Worm (Caenorhabditis elegans): ENCODE measurements around the gene srd-36.

The srd-36 gene

ce11 chrX:13288715-13289114 is 5.9 kb downstream of the srd-36 start, which contains the start of gene R04D3.4:
R04D3.4 (minus strand) TSS chrX:13288815.
- TF ChIP-seq W03F9.2 (tag; optimal IDR thresholded peaks at IDR 0.05) (no peak), him-1 (tag; optimal IDR thresholded peaks at IDR 0.05) (no peak), dao-5 (tag; optimal IDR thresholded peaks at IDR 0.05) (no peak)

ce11 chrX:13286533-13286932 is 8.0 kb downstream of the srd-36 start, which contains the start of gene R04D3.2:
R04D3.2 (minus strand) TSS chrX:13286633.
- TF ChIP-seq him-1 (tag; optimal IDR thresholded peaks at IDR 0.05): no peak
- no peak for TF ChIP-seq W03F9.2 (tag; optimal IDR thresholded peaks at IDR 0.05)

- TF ChIP-seq dao-5 (tag; optimal IDR thresholded peaks at IDR 0.05): no peak
- TF ChIP-seq him-1 (tag; optimal IDR thresholded peaks at IDR 0.05): no peak
- no peak for TF ChIP-seq W03F9.2 (tag; optimal IDR thresholded peaks at IDR 0.05)
Measured at ce11 chrX:13284618-13285017, 10.0 kb downstream of the srd-36 start.

ce11 chrX:13284091-13284490 is 10.5 kb downstream of the srd-36 start, which contains the start of gene cyp-14A4:
cyp-14A4 (minus strand) TSS chrX:13284197.
- TF ChIP-seq dao-5 (tag; optimal IDR thresholded peaks at IDR 0.05): no peak
- TF ChIP-seq him-1 (tag; optimal IDR thresholded peaks at IDR 0.05): no peak
- no peak for TF ChIP-seq W03F9.2 (tag; optimal IDR thresholded peaks at IDR 0.05)

- no peak for TF ChIP-seq him-1 (tag; optimal IDR thresholded peaks at IDR 0.05)
- TF ChIP-seq W03F9.2 (tag; optimal IDR thresholded peaks at IDR 0.05): no peak
- no peak for TF ChIP-seq dao-5 (tag; optimal IDR thresholded peaks at IDR 0.05)
Measured at ce11 chrX:13283462-13283861, 11.1 kb downstream of the srd-36 start.

ce11 chrX:13278876-13279275 is 15.7 kb downstream of the srd-36 start, which contains the start of gene phf-33:
phf-33 (minus strand) TSS chrX:13278976.
- no peak for TF ChIP-seq W03F9.2 (tag; optimal IDR thresholded peaks at IDR 0.05)
- no peak for TF ChIP-seq dao-5 (tag; optimal IDR thresholded peaks at IDR 0.05)
- no peak for TF ChIP-seq him-1 (tag; optimal IDR thresholded peaks at IDR 0.05)

- no peak for TF ChIP-seq dao-5 (tag; optimal IDR thresholded peaks at IDR 0.05)
- no peak for TF ChIP-seq him-1 (tag; optimal IDR thresholded peaks at IDR 0.05)
- TF ChIP-seq W03F9.2 (tag; optimal IDR thresholded peaks at IDR 0.05): no peak
Measured at ce11 chrX:13274102-13274501, 20.5 kb downstream of the srd-36 start, which contains the start of gene cyp-14A3. cyp-14A3 (minus strand) TSS chrX:13274202.

- TF ChIP-seq W03F9.2 (tag; optimal IDR thresholded peaks at IDR 0.05) (no peak), him-1 (tag; optimal IDR thresholded peaks at IDR 0.05) (no peak), dao-5 (tag; optimal IDR thresholded peaks at IDR 0.05) (no peak)
Measured at ce11 chrX:13269586-13269985, 25.0 kb downstream of the srd-36 start, which contains the start of gene cyp-14A2. cyp-14A2 (minus strand) TSS chrX:13269686.

- TF ChIP-seq him-1 (tag; optimal IDR thresholded peaks at IDR 0.05) (no peak), W03F9.2 (tag; optimal IDR thresholded peaks at IDR 0.05) (no peak), dao-5 (tag; optimal IDR thresholded peaks at IDR 0.05) (no peak)
Measured at ce11 chrX:13267230-13267629, 27.3 kb downstream of the srd-36 start, which contains the start of gene cyp-14A1. cyp-14A1 (minus strand) TSS chrX:13267355.

- TF ChIP-seq W03F9.2 (tag; optimal IDR thresholded peaks at IDR 0.05) (no peak), dao-5 (tag; optimal IDR thresholded peaks at IDR 0.05) (peak; percentile 77), him-1 (tag; optimal IDR thresholded peaks at IDR 0.05) (peak; percentile 68)
Measured at ce11 chrX:13264550-13264949, 30.0 kb downstream of the srd-36 start.

- TF ChIP-seq dao-5 (tag; optimal IDR thresholded peaks at IDR 0.05): no peak
- no peak for TF ChIP-seq him-1 (tag; optimal IDR thresholded peaks at IDR 0.05)
Measured at ce11 chrX:13262195-13262594, 32.4 kb downstream of the srd-36 start, which contains the start of gene K09A11.1. K09A11.1 (plus strand) TSS chrX:13262495.

- TF ChIP-seq W03F9.2 (tag; optimal IDR thresholded peaks at IDR 0.05) (no peak), dao-5 (tag; optimal IDR thresholded peaks at IDR 0.05) (no peak), him-1 (tag; optimal IDR thresholded peaks at IDR 0.05) (no peak)
Measured at ce11 chrX:13257577-13257976, 37.0 kb downstream of the srd-36 start, which contains the start of gene K08H2.10. K08H2.10 (plus strand) TSS chrX:13257806.

ce11 chrX:13251914-13252434 is 42.6 kb downstream of the srd-36 start, which contains the start of gene nhr-32:
nhr-32 (plus strand) TSS chrX:13251964.
- TF ChIP-seq dao-5 (tag; optimal IDR thresholded peaks at IDR 0.05) (no peak), W03F9.2 (tag; optimal IDR thresholded peaks at IDR 0.05) (no peak), him-1 (tag; optimal IDR thresholded peaks at IDR 0.05) (no peak)

ce11 chrX:13251354-13251843 is 43.2 kb downstream of the srd-36 start:
- no peak for TF ChIP-seq W03F9.2 (tag; optimal IDR thresholded peaks at IDR 0.05)
- no peak for TF ChIP-seq dao-5 (tag; optimal IDR thresholded peaks at IDR 0.05)
- no peak for TF ChIP-seq him-1 (tag; optimal IDR thresholded peaks at IDR 0.05)

Data from whole organism, L4/young adult.